Worm (Caenorhabditis elegans): ENCODE results near the gene K10C9.7.

K10C9.7 gene

ce11 chrV:1067468-1067867, at the start of gene K10C9.7:
Gene K10C9.7 (minus strand): TSS chrV:1067568.
- TF ChIP-seq lsy-2 (tag; optimal IDR thresholded peaks at IDR 0.05) (no peak), lin-13 (tag; optimal IDR thresholded peaks at IDR 0.05) (no peak), unc-39 (tag; optimal IDR thresholded peaks at IDR 0.05) (no peak), nhr-12 (tag; optimal IDR thresholded peaks at IDR 0.05) (no peak), elt-1 (tag; optimal IDR thresholded peaks at IDR 0.05; ENCODE audit: borderline replicate concordance, insufficient read depth) (no peak), ceh-83 (GFP tag; optimal IDR thresholded peaks at IDR 0.05) (no peak)

- TF ChIP-seq ceh-43 (GFP tag; optimal IDR thresholded peaks at IDR 0.05), result no peak
- no peak for TF ChIP-seq hlh-1 (tag; optimal IDR thresholded peaks at IDR 0.05)
- TF ChIP-seq snpc-4 (tag; optimal IDR thresholded peaks at IDR 0.05), result no peak
Measured at ce11 chrV:1112658-1113057, 45.3 kb upstream of the K10C9.7 start, which contains the start of gene Y50D4B.1. Gene Y50D4B.1 (plus strand): TSS chrV:1112958.

- TF ChIP-seq lsy-2 (tag; optimal IDR thresholded peaks at IDR 0.05) (no peak), elt-3 (tag; optimal IDR thresholded peaks at IDR 0.05) (no peak), elt-1 (tag; optimal IDR thresholded peaks at IDR 0.05; ENCODE audit: borderline replicate concordance, insufficient read depth) (no peak)
Measured at ce11 chrV:1112180-1112579, 44.8 kb upstream of the K10C9.7 start.

- TF ChIP-seq snpc-4 (tag; optimal IDR thresholded peaks at IDR 0.05) (no peak), sptf-1 (tag; optimal IDR thresholded peaks at IDR 0.05) (no peak)
Measured at ce11 chrV:1102569-1102968, 35.2 kb upstream of the K10C9.7 start.

- TF ChIP-seq mls-2 (tag; optimal IDR thresholded peaks at IDR 0.05) (no peak), snpc-4 (tag; optimal IDR thresholded peaks at IDR 0.05) (no peak), nhr-76 (tag; optimal IDR thresholded peaks at IDR 0.05) (no peak), unc-62 (GFP tag; optimal IDR thresholded peaks at IDR 0.05) (no peak), ceh-39 (tag; optimal IDR thresholded peaks at IDR 0.05) (no peak), elt-1 (tag; optimal IDR thresholded peaks at IDR 0.05; ENCODE audit: borderline replicate concordance, insufficient read depth) (no peak), nhr-2 (tag; optimal IDR thresholded peaks at IDR 0.05) (no peak), elt-3 (tag; optimal IDR thresholded peaks at IDR 0.05) (no peak), cnd-1 (tag; optimal IDR thresholded peaks at IDR 0.05) (no peak), ham-2 (GFP tag; optimal IDR thresholded peaks at IDR 0.05) (no peak), M03D4.4 (tag; optimal IDR thresholded peaks at IDR 0.05) (no peak)
Measured at ce11 chrV:1100280-1100679, 32.9 kb upstream of the K10C9.7 start, which contains the start of gene Y50D4B.2. Gene Y50D4B.2 (plus strand): TSS chrV:1100580.

- TF ChIP-seq lsy-2 (tag; optimal IDR thresholded peaks at IDR 0.05), result no peak
- TF ChIP-seq lin-32 (GFP tag; optimal IDR thresholded peaks at IDR 0.05), result no peak
- TF ChIP-seq nhr-28 (tag; optimal IDR thresholded peaks at IDR 0.05), result no peak
- no peak for TF ChIP-seq zip-8 (tag; optimal IDR thresholded peaks at IDR 0.05)
- TF ChIP-seq elt-3 (tag; optimal IDR thresholded peaks at IDR 0.05), result no peak
- no peak for TF ChIP-seq mep-1 (tag; optimal IDR thresholded peaks at IDR 0.05)
Measured at ce11 chrV:1092359-1092758, 25.0 kb upstream of the K10C9.7 start, which contains the start of gene Y50D4B.4. Gene Y50D4B.4 (plus strand): TSS chrV:1092659.

ce11 chrV:1087983-1088382, 20.6 kb upstream of the K10C9.7 start, which contains the start of gene clec-203:
Gene clec-203 (plus strand): TSS chrV:1088283.
- TF ChIP-seq lsy-2 (tag; optimal IDR thresholded peaks at IDR 0.05) (no peak), mab-5 (tag; optimal IDR thresholded peaks at IDR 0.05) (no peak), M03D4.4 (tag; optimal IDR thresholded peaks at IDR 0.05) (no peak), tbx-8 (GFP tag; optimal IDR thresholded peaks at IDR 0.05) (no peak), mls-2 (tag; optimal IDR thresholded peaks at IDR 0.05) (no peak), hlh-1 (tag; optimal IDR thresholded peaks at IDR 0.05) (no peak), mep-1 (tag; optimal IDR thresholded peaks at IDR 0.05) (no peak), nhr-237 (tag; optimal IDR thresholded peaks at IDR 0.05) (no peak), sem-2 (GFP tag; optimal IDR thresholded peaks at IDR 0.05) (no peak), pha-4 (tag; optimal IDR thresholded peaks at IDR 0.05) (no peak), cnd-1 (tag; optimal IDR thresholded peaks at IDR 0.05) (no peak), nhr-12 (tag; optimal IDR thresholded peaks at IDR 0.05) (no peak), unc-120 (tag; optimal IDR thresholded peaks at IDR 0.05; ENCODE audit: poor library complexity, severe bottlenecking) (no peak)
